Fruit fly (Drosophila melanogaster) S2 (cell line): ENCODE results near the gene CG42525.

Experiments
- CG8478 ChIP-seq: fragments of >200 bp; optimal IDR thresholded peaks from 2 replicates; lab custom pipeline; 2018
- CTCF ChIP-seq, 2 experiments: fragments of >200 bp; optimal IDR thresholded peaks; 2 replicates each; lab custom pipeline; 2018

DNA sequence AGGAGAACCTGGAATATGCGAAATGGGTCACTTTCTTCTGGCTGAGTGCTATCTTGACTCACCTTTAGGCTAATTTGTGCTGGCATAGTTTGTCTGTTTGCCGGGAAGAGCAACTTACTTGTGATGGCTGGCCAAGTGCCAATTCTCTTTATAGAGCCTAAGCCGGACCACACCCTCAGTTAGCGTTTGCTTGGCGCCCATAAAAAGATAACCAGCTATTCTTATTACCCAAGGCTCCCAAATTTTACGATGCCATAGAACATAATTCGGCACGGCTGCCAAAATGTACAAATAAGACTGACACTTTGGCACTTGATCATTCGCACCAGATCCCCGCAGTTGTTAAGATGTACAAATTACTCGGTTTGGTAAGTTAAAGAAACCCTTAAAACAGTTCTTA is at the start of gene CG42525, which contains the start of gene CG14958:
- TF ChIP-seq CG8478 (lab: Kevin White, UChicago) = no peak
- TF ChIP-seq CTCF (optimal IDR thresholded peaks at IDR 0.05; lab: Kevin White, UChicago) = no peak
